Worm (Caenorhabditis elegans): ENCODE measurements around the gene tac-1.

Gene tac-1

DNA sequence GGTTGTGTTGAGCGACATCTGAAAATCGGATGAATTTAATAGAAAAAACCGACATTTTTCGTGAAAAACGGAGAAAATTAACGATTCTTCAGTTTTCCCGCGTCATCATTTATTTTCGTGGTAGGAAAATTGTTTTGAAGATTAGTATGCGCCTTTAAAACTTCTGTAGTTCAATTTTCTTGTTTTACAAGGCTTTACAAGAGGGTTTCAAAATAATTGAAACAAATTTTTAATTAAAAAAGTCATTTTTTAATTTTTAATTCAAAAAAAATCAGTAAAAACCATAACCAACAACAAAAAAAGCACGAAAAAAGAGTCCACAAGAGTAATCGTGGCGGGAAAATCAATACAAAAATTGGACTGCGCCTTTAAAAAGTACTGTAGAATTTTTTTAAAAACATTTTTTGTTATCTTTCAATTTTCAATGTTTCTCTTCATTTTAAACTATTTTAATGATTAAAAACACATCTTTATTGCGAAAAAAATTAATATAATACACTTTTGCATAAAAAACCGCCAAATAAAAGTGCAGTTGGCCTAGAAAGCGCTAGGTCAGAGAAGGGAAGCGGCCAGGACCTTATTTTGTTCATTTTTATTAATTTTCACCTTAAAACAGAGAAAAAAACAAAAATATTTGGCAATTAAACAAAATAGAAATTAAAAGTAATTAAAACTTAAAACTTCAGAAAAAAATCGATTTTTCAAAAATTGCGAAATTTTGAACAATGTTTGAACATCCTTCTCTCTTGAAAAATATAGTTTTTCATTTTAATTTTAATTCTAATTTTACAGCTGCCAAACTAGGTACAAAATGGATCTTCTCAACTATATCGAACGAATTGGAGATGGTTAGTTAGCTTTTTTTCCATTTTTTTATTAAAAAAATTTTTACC lies at the start of gene tac-1, which contains the start of gene Y54E2A.4:
tac-1 (minus strand) TSS at position 20 of the 893 bp plus-strand sequence.
Y54E2A.4 (plus strand) TSS at position 765 of the 893 bp plus-strand sequence.
- TF ChIP-seq ces-1 (GFP tag; optimal IDR thresholded peaks at IDR 0.05): no peak
- no peak for TF ChIP-seq ztf-11 (tag; optimal IDR thresholded peaks at IDR 0.05)
- no peak for TF ChIP-seq lsy-2 (tag; optimal IDR thresholded peaks at IDR 0.05)
- TF ChIP-seq elt-3 (tag; optimal IDR thresholded peaks at IDR 0.05): no peak
- TF ChIP-seq drap-1 (GFP tag; optimal IDR thresholded peaks at IDR 0.05): no peak
- TF ChIP-seq nhr-12 (tag; optimal IDR thresholded peaks at IDR 0.05): no peak

DNA sequence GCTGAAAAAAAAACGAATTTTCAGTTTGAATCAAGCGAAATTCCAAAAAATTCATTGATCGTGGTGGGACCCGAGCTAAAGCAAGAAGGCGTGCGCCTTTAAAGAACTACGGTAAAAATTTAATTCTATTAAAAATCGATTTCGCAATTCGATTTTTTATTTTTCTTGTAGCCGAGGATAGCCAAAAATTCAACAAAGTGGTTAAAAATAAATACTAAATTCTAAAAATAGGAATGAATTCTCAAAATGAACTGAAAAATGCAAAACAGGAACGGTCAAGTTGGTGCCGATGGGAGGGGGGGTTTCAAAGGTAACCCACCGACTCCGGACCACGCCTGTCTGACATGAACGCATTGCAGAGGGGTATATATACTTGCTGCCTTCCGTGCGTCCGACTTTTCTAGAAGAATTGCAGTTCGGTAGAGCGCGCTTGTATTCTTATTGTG lies 47.4 kb upstream of the tac-1 start:
- no peak for TF ChIP-seq mab-5 (tag; optimal IDR thresholded peaks at IDR 0.05)
- TF ChIP-seq sem-2 (GFP tag; optimal IDR thresholded peaks at IDR 0.05): no peak
- no peak for TF ChIP-seq snpc-4 (tag; optimal IDR thresholded peaks at IDR 0.05)
- no peak for TF ChIP-seq elt-3 (tag; optimal IDR thresholded peaks at IDR 0.05)
- TF ChIP-seq unc-39 (tag; optimal IDR thresholded peaks at IDR 0.05): no peak
- TF ChIP-seq elt-1 (tag; optimal IDR thresholded peaks at IDR 0.05; ENCODE audit: borderline replicate concordance, insufficient read depth): no peak
- TF ChIP-seq ceh-39 (tag; optimal IDR thresholded peaks at IDR 0.05): no peak
- TF ChIP-seq cnd-1 (tag; optimal IDR thresholded peaks at IDR 0.05): peak; percentile 28
- TF ChIP-seq mep-1 (tag; optimal IDR thresholded peaks at IDR 0.05): no peak
- TF ChIP-seq nhr-2 (tag; optimal IDR thresholded peaks at IDR 0.05): no peak
- TF ChIP-seq blmp-1 (tag; optimal IDR thresholded peaks at IDR 0.05): no peak
- peak; percentile 71 for TF ChIP-seq ceh-83 (GFP tag; optimal IDR thresholded peaks at IDR 0.05)
- peak; percentile 27 for TF ChIP-seq unc-120 (tag; optimal IDR thresholded peaks at IDR 0.05; ENCODE audit: poor library complexity, severe bottlenecking)
- TF ChIP-seq lin-32 (GFP tag; optimal IDR thresholded peaks at IDR 0.05): no peak
- no peak for TF ChIP-seq drap-1 (GFP tag; optimal IDR thresholded peaks at IDR 0.05)
- no peak for TF ChIP-seq lin-13 (tag; optimal IDR thresholded peaks at IDR 0.05)
- TF ChIP-seq flh-1 (GFP tag; optimal IDR thresholded peaks at IDR 0.05): no peak
- no peak for TF ChIP-seq nhr-12 (tag; optimal IDR thresholded peaks at IDR 0.05)
- TF ChIP-seq ham-2 (GFP tag; optimal IDR thresholded peaks at IDR 0.05): no peak
- TF ChIP-seq M03D4.4 (tag; optimal IDR thresholded peaks at IDR 0.05): no peak
- no peak for TF ChIP-seq sptf-1 (tag; optimal IDR thresholded peaks at IDR 0.05)
- no peak for TF ChIP-seq ztf-11 (tag; optimal IDR thresholded peaks at IDR 0.05)
- no peak for TF ChIP-seq unc-62 (GFP tag; optimal IDR thresholded peaks at IDR 0.05)
- no peak for TF ChIP-seq bed-3 (GFP tag; optimal IDR thresholded peaks at IDR 0.05)
- peak; percentile 25 for TF ChIP-seq tbx-8 (GFP tag; optimal IDR thresholded peaks at IDR 0.05)

DNA sequence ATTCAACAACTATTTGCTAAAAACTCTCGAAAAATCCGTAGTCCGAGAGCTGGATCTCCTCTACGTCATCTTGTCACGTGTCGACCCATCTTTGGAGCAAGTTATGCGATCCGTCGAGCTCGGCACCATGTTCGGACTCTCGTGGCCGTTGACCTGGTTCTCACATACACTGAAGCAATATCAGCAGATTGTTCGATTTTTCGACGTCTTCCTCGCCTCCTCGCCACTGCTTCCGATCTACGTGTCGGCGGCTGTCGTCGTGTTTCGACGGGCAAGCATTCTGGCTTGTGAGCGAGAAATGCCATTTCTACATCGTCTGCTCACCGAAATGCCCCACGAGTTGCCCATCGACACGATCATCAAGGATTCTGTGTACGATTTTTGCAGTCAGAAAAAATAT lies 45.7 kb upstream of the tac-1 start:
- TF ChIP-seq snpc-4 (tag; optimal IDR thresholded peaks at IDR 0.05) (no peak), zip-8 (tag; optimal IDR thresholded peaks at IDR 0.05) (no peak), hlh-1 (tag; optimal IDR thresholded peaks at IDR 0.05) (no peak), blmp-1 (tag; optimal IDR thresholded peaks at IDR 0.05) (no peak), unc-39 (tag; optimal IDR thresholded peaks at IDR 0.05) (no peak), ceh-83 (GFP tag; optimal IDR thresholded peaks at IDR 0.05) (no peak), flh-1 (GFP tag; optimal IDR thresholded peaks at IDR 0.05) (no peak)

DNA sequence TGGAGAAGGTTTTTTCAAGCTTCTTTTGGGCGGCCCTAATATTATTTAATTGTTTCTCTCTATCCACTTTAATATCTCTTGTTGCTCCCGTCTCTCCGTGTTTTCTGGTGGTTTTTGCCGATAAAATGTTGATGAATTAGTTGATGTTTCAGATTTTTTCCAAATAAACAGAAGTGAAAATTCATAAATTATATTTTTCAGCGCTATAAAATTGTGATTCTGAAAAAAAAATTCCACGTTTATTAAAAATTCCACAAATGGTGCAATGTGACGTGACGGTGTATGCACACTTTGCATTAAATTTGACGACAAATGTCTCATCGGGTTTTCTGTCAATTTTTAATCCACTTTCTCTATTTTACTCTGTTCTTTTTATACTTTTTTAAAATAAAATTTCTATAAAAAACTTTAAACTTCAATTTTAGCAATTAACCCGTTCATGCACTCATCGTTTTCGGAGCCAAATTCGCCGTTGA lies 44.4 kb upstream of the tac-1 start, which contains the start of gene tbc-20:
tbc-20 (plus strand) TSS at position 426 of the 476 bp plus-strand sequence.
- TF ChIP-seq blmp-1 (tag; optimal IDR thresholded peaks at IDR 0.05) (no peak), lsy-2 (tag; optimal IDR thresholded peaks at IDR 0.05) (peak; percentile 29), sem-2 (GFP tag; optimal IDR thresholded peaks at IDR 0.05) (no peak), bed-3 (GFP tag; optimal IDR thresholded peaks at IDR 0.05) (no peak), nhr-28 (tag; optimal IDR thresholded peaks at IDR 0.05) (no peak), sptf-1 (tag; optimal IDR thresholded peaks at IDR 0.05) (peak; percentile 46)

DNA sequence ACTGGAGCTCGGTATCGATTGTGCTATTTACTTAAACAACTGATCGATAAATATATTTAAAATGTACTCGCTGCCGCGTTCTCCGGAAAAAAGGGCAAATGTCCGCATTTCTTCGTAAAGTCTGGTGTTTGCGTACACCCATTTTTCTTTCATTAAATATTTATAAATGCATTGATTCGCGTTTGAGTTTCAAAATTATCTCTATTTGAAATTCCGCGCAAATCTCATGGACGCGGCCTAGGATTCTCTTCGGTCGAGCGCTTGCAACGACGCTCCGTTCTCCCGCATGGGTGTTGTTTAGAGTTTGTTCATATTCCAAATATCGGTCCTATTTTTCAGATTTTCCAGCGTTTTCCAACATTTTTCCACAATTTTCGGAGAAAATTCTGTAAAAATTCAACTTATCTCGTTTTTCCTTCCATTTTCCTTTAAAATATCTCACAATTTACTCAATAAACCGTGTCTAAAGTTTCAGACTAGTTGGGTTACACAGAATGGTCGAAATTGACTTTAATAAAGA lies 41.3 kb upstream of the tac-1 start, which contains the start of gene eif-3.B:
eif-3.B (plus strand) TSS at position 470 of the 520 bp plus-strand sequence.
- TF ChIP-seq unc-39 (tag; optimal IDR thresholded peaks at IDR 0.05) (no peak), unc-62 (GFP tag; optimal IDR thresholded peaks at IDR 0.05) (peak; percentile 56), sptf-1 (tag; optimal IDR thresholded peaks at IDR 0.05) (peak; percentile 82), ceh-39 (tag; optimal IDR thresholded peaks at IDR 0.05) (peak; percentile 75), tbx-8 (GFP tag; optimal IDR thresholded peaks at IDR 0.05) (no peak), nhr-12 (tag; optimal IDR thresholded peaks at IDR 0.05) (no peak), ces-1 (GFP tag; optimal IDR thresholded peaks at IDR 0.05) (peak; percentile 97), lin-13 (tag; optimal IDR thresholded peaks at IDR 0.05) (peak; percentile 72), bed-3 (GFP tag; optimal IDR thresholded peaks at IDR 0.05) (no peak), lsy-2 (tag; optimal IDR thresholded peaks at IDR 0.05) (peak; percentile 85), M03D4.4 (tag; optimal IDR thresholded peaks at IDR 0.05) (no peak), sem-2 (GFP tag; optimal IDR thresholded peaks at IDR 0.05) (no peak), nhr-28 (tag; optimal IDR thresholded peaks at IDR 0.05) (no peak), elt-1 (tag; optimal IDR thresholded peaks at IDR 0.05; ENCODE audit: borderline replicate concordance, insufficient read depth) (no peak), ceh-83 (GFP tag; optimal IDR thresholded peaks at IDR 0.05) (no peak), pha-4 (tag; optimal IDR thresholded peaks at IDR 0.05) (peak; percentile 93), elt-3 (tag; optimal IDR thresholded peaks at IDR 0.05) (no peak), nhr-76 (tag; optimal IDR thresholded peaks at IDR 0.05) (no peak), lin-32 (GFP tag; optimal IDR thresholded peaks at IDR 0.05) (peak; percentile 8), flh-1 (GFP tag; optimal IDR thresholded peaks at IDR 0.05) (no peak), drap-1 (GFP tag; optimal IDR thresholded peaks at IDR 0.05) (peak; percentile 63), blmp-1 (tag; optimal IDR thresholded peaks at IDR 0.05) (no peak), ztf-11 (tag; optimal IDR thresholded peaks at IDR 0.05) (no peak), mep-1 (tag; optimal IDR thresholded peaks at IDR 0.05) (peak; percentile 88), mab-5 (tag; optimal IDR thresholded peaks at IDR 0.05) (peak; percentile 64), nhr-237 (tag; optimal IDR thresholded peaks at IDR 0.05) (peak; percentile 94), ham-2 (GFP tag; optimal IDR thresholded peaks at IDR 0.05) (no peak), cnd-1 (tag; optimal IDR thresholded peaks at IDR 0.05) (no peak), nhr-2 (tag; optimal IDR thresholded peaks at IDR 0.05) (no peak), snpc-4 (tag; optimal IDR thresholded peaks at IDR 0.05) (no peak)

Data from whole organism, mixed stage, embryonic.